Fruit fly (Drosophila melanogaster): ENCODE results near the gene Atet.

Gene Atet

dm6 chr2L:4332962-4333757 lies 553 bp upstream of the Atet start (continued):
- peak; percentile 83 for TF ChIP-seq Fer1 (GFP tag; optimal IDR thresholded peaks at IDR 0.05)
- peak; percentile 98 for TF ChIP-seq Med (GFP tag)
- TF ChIP-seq dmrt99B (tag; optimal IDR thresholded peaks at IDR 0.05), result peak; percentile 91
- TF ChIP-seq CG6791 (GFP tag; IDR thresholded peaks at IDR 0.05; ENCODE audit: partially characterized antibody), result no peak
- peak; percentile 38 for TF ChIP-seq cato (GFP tag; optimal IDR thresholded peaks at IDR 0.05; ENCODE audit: borderline replicate concordance)
- peak; percentile 74 for TF ChIP-seq CG10209 (GFP tag; optimal IDR thresholded peaks at IDR 0.05)
- TF ChIP-seq Hr39 (optimal IDR thresholded peaks at IDR 0.05), result no peak
- peak; percentile 81 for TF ChIP-seq tx (GFP tag; optimal IDR thresholded peaks at IDR 0.05)
- TF ChIP-seq lov (optimal IDR thresholded peaks at IDR 0.05), result no peak
- TF ChIP-seq lov (GFP tag; IDR thresholded peaks at IDR 0.05), result peak; percentile 82; the same call in 2 of the 3 replicates
- peak; percentile 68 for TF ChIP-seq dati (GFP tag; IDR thresholded peaks at IDR 0.05)
- TF ChIP-seq Awh (GFP tag; IDR thresholded peaks at IDR 0.05), result peak; percentile 88
- peak; percentile 73 for TF ChIP-seq scrt (GFP tag; optimal IDR thresholded peaks at IDR 0.05)
- TF ChIP-seq vfl (GFP tag; optimal IDR thresholded peaks at IDR 0.05), result peak; percentile 40
- peak; percentile 38 for TF ChIP-seq CTCF (GFP tag; optimal IDR thresholded peaks at IDR 0.05)
- peak; percentile 47 for TF ChIP-seq fd64A (GFP tag; optimal IDR thresholded peaks at IDR 0.05)
- TF ChIP-seq CG13894 (tag; optimal IDR thresholded peaks at IDR 0.05), result peak; percentile 59
- no peak for TF ChIP-seq BEAF-32 (GFP tag; optimal IDR thresholded peaks at IDR 0.05)
- peak; percentile 78 for TF ChIP-seq CG9817 (tag; optimal IDR thresholded peaks at IDR 0.05)
- peak; percentile 85 for TF ChIP-seq CG32767 (GFP tag; IDR thresholded peaks at IDR 0.05)
- peak; percentile 42 for TF ChIP-seq zen (tag; optimal IDR thresholded peaks at IDR 0.05)
- TF ChIP-seq prd (optimal IDR thresholded peaks at IDR 0.05), result no peak
- TF ChIP-seq prd (GFP tag; IDR thresholded peaks at IDR 0.05), result peak; percentile 83
- peak; percentile 48; the same call in 1 of the 2 replicates for TF ChIP-seq MBD-R2 (GFP tag; IDR thresholded peaks at IDR 0.05)
- peak; percentile 26 for TF ChIP-seq CG4617 (GFP tag; optimal IDR thresholded peaks at IDR 0.05; ENCODE audit: borderline replicate concordance)
- TF ChIP-seq CG2202 (tag; optimal IDR thresholded peaks at IDR 0.05), result peak; percentile 26
- peak; percentile 60 for TF ChIP-seq Fer2 (tag; optimal IDR thresholded peaks at IDR 0.05)
- TF ChIP-seq CG18599 (GFP tag; optimal IDR thresholded peaks at IDR 0.05), result peak; percentile 86
- TF ChIP-seq pfk (GFP tag; optimal IDR thresholded peaks at IDR 0.05), result peak; percentile 64
- peak; percentile 2 for TF ChIP-seq TFAM (GFP tag; optimal IDR thresholded peaks at IDR 0.05)
- TF ChIP-seq CG1602 (GFP tag; optimal IDR thresholded peaks at IDR 0.05), result peak; percentile 63
- peak; percentile 65 for TF ChIP-seq sim (GFP tag; IDR thresholded peaks at IDR 0.05)
- peak; percentile 71 for TF ChIP-seq wdn (GFP tag; IDR thresholded peaks at IDR 0.05)
- TF ChIP-seq bab2 (GFP tag; optimal IDR thresholded peaks at IDR 0.05), result peak; percentile 85
- TF ChIP-seq CG11504 (tag; optimal IDR thresholded peaks at IDR 0.05), result peak; percentile 83
- TF ChIP-seq disco-r (GFP tag; optimal IDR thresholded peaks at IDR 0.05), result peak; percentile 62
- peak; percentile 84 for TF ChIP-seq Xbp1 (GFP tag; optimal IDR thresholded peaks at IDR 0.05)
- TF ChIP-seq fd102C (GFP tag; optimal IDR thresholded peaks at IDR 0.05), result no peak
- peak; percentile 84 for TF ChIP-seq slbo (GFP tag; IDR thresholded peaks at IDR 0.05)
- peak; percentile 76 for TF ChIP-seq seq (GFP tag; IDR thresholded peaks at IDR 0.05)
- peak; percentile 83 for TF ChIP-seq CG14441 (GFP tag; IDR thresholded peaks at IDR 0.05)
- peak; percentile 67 for TF ChIP-seq CG7372 (GFP tag; IDR thresholded peaks at IDR 0.05)
- TF ChIP-seq yki (optimal IDR thresholded peaks at IDR 0.05), result no peak
- TF ChIP-seq CG1603 (tag; optimal IDR thresholded peaks at IDR 0.05), result peak; percentile 77
- TF ChIP-seq CG12942 (GFP tag; optimal IDR thresholded peaks at IDR 0.05), result peak; percentile 42
- TF ChIP-seq fd96Cb (tag; optimal IDR thresholded peaks at IDR 0.05), result peak; percentile 80
- TF ChIP-seq Max (GFP tag; optimal IDR thresholded peaks at IDR 0.05), result peak; percentile 75
- peak; percentile 92 for TF ChIP-seq nom (GFP tag; optimal IDR thresholded peaks at IDR 0.05)
- TF ChIP-seq CG4820 (GFP tag; optimal IDR thresholded peaks at IDR 0.05), result peak; percentile 78
- peak; percentile 76 for TF ChIP-seq btn (GFP tag; optimal IDR thresholded peaks at IDR 0.05)

All from whole organism, embryonic.